Fruit fly (Drosophila melanogaster): Measurements from ENCODE around the gene RSG7.

DNA sequence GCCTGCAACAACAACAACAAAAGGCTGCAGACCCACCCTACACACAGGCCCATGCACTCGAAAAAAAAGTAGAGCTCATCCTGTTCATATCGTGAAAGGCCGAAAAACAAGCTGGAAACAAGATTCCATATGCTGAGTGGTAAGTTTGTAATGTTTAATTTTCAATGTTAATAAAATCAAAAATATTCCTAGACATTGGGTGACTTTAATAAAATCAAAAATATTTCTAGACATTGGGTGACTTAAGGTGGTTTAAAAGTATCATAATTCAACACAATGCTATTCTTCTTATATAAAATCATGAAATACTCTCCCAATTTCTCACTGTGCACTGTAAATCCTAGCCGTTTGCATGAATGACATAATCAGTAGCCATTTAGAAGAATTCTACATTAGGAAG, 35.8 kb upstream of the RSG7 start:
- no peak for TF ChIP-seq CG8478 (optimal IDR thresholded peaks at IDR 0.05)
- no peak for TF ChIP-seq CTCF (optimal IDR thresholded peaks at IDR 0.05)
